Worm (Caenorhabditis elegans) whole organism, L4 larva: ENCODE results near the gene nck-1.

Experiments used
- F10B5.3 ChIP-seq: sonication (generic microtip); optimal IDR thresholded peaks from 2 replicates; lab custom pipeline; 2016; ENCODE audit warnings: mild to moderate bottlenecking, missing genetic modification characterization, missing compliant biosample characterization
- T20F7.1 ChIP-seq: fragments of 200-800 bp; sonication (Bioruptor generic); optimal IDR thresholded peaks from 2 replicates; lab custom pipeline; 2018; ENCODE audit warnings: mild to moderate bottlenecking, missing genetic modification characterization, missing compliant biosample characterization
- ZK546.5 ChIP-seq, 2 experiments: sonication (generic microtip); optimal IDR thresholded peaks; 2 replicates each; lab custom pipeline; 2017; ENCODE audit warnings: missing biosample characterization in 2 of 2, missing genetic modification characterization in 2 of 2
- ama-1 ChIP-seq: fragments of 150-350 bp; optimal IDR thresholded peaks from 2 replicates; lab custom pipeline; 2014; ENCODE audit warnings: inconsistent platforms, mixed read lengths
- ces-1 ChIP-seq: fragments of 150-350 bp; sonication (generic microtip); optimal IDR thresholded peaks from 4 replicates; lab custom pipeline; 2014; ENCODE audit warnings: missing biosample characterization, missing genetic modification reagents, missing genetic modification characterization
- hlh-30 ChIP-seq: sonication (generic microtip); optimal IDR thresholded peaks from 2 replicates; lab custom pipeline; 2017; ENCODE audit warnings: antibody characterized with exemption, mild to moderate bottlenecking, missing genetic modification characterization, missing compliant biosample characterization; ENCODE audit not compliant: insufficient read depth
- nhr-237 ChIP-seq: sonication (generic microtip); optimal IDR thresholded peaks from 2 replicates; lab custom pipeline; 2017; ENCODE audit warnings: missing biosample characterization, missing genetic modification characterization
- skn-1 ChIP-seq: fragments of 150-350 bp; optimal IDR thresholded peaks from 2 replicates; lab custom pipeline; 2014; ENCODE audit warnings: missing biosample characterization, missing genetic modification characterization

DNA sequence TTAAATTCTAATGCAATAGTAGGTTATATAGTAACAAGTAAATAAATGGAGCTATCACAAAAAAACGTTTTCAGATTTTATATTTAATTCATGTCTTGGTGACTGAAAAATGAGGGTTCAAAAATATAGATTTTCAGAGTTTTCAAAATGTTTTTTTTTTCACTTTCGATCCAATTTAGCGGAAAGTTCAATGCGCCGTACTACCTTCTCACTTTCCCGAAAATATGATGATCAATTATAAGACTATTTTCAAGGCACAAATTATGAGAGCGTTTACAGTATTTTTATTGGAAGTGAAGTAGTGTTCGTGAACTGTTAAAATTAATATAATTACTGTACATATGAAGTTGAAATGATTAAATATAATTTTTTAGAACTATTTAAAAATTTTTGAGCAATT lies 39.8 kb upstream of the nck-1 start:
- no peak for TF ChIP-seq skn-1
- TF ChIP-seq T20F7.1 (GFP tag; lab: Kevin White, UChicago), result peak; percentile 58
- TF ChIP-seq hlh-30, result no peak
- TF ChIP-seq nhr-237 (tag; lab: Kevin White, UChicago), result no peak
- TF ChIP-seq ama-1, result no peak
- TF ChIP-seq F10B5.3, result no peak
- TF ChIP-seq ces-1 (GFP tag; lab: Kevin White, UChicago), result no peak
- no peak for TF ChIP-seq ZK546.5 (tag; optimal IDR thresholded peaks at IDR 0.05; lab: Kevin White, UChicago)
